Worm (Caenorhabditis elegans): ENCODE measurements around the gene F54F12.1.

DNA sequence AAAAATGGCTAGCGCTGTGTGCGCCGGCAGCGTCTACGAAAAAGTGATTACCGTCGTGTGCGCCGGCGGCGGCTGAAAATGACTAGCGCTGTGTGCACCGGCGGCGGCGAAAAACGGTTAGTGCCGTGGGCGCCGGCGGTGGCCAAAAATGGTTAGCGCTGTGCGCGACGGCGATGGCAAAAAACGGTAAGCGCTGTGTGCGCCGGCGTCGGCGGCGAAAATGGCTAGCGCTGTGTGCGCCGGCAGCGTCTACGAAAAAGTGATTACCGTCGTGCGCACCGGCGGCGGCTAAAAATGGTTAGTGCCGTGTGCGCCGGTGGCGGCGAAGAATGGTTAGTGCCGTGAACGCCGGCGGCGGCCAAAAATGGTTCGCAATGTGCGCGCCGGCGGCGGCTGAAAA, 37.1 kb upstream of the F54F12.1 start:
- TF ChIP-seq unc-55 (GFP tag; optimal IDR thresholded peaks at IDR 0.05) (no peak), T23F11.4 (GFP tag; optimal IDR thresholded peaks at IDR 0.05) (no peak), ceh-24 (tag; optimal IDR thresholded peaks at IDR 0.05) (no peak), fax-1 (tag; optimal IDR thresholded peaks at IDR 0.05) (no peak)
